Worm (Caenorhabditis elegans): ENCODE measurements around the gene C01F6.14.

The C01F6.14 gene

DNA sequence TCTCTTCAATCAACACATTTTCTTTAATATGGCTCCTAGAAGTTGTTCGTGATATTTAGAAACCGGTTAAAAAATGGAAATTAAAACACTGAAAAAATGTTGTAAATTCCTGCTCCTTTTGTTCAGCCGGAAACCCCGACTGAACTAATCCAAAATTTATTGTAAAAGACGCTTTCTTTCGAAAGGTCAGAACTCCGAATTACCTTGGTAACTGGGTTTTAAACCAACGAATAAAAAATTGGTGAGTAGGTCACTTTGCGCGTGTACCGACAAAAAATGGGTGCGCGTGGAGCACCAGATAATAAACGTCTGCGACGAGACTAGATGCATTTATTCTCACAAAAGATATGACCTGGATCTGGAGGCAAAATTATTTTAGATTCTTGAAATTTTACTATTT is 26.7 kb upstream of the C01F6.14 start (continued):
- no peak for TF ChIP-seq R02D3.7 (tag; optimal IDR thresholded peaks at IDR 0.05)
- no peak for TF ChIP-seq zip-2 (tag; optimal IDR thresholded peaks at IDR 0.05)
- no peak for TF ChIP-seq zfp-2 (tag; optimal IDR thresholded peaks at IDR 0.05)
- no peak for TF ChIP-seq rbr-2 (tag; optimal IDR thresholded peaks at IDR 0.05)
- 0 out of 2 replicates have a peak, but pooled peaks have one; percentile 27 for TF ChIP-seq zfp-3 (GFP tag; conservative IDR thresholded peaks at IDR 0.05)
- no peak for TF ChIP-seq lir-3 (tag; optimal IDR thresholded peaks at IDR 0.05)
- TF ChIP-seq Y48G9A.11 (GFP tag; IDR thresholded peaks at IDR 0.05): peak; percentile 57
- no peak for TF ChIP-seq lin-29 (GFP tag; IDR thresholded peaks at IDR 0.05)
- peak; percentile 88 for TF ChIP-seq snpc-1.2 (GFP tag; IDR thresholded peaks at IDR 0.05)
- TF ChIP-seq nhr-102 (tag; optimal IDR thresholded peaks at IDR 0.05): peak; percentile 30

DNA sequence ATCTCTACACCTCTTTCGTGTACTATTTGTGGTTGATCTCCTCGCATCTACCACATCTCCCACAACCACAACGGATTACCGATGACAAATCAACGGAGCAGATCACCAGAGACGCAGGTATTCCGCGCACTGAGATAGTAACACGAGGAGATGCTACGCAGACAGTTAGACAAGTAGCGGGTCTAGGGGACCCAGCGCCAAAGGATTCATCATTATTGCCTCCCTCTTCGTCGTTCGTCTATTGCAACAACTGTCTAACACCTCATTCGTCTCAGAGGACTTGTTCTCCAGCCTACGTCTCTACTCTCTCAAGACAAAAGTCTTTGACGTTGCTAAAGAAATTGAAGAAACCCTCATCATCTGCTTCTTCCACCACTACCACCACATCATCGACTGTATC is 17.6 kb upstream of the C01F6.14 start:
- 0 out of 2 replicates have a peak, but pooled peaks have one; percentile 41 for TF ChIP-seq hmg-1.1 (GFP tag; IDR thresholded peaks at IDR 0.05)
- TF ChIP-seq hif-1 (tag; optimal IDR thresholded peaks at IDR 0.05): peak in 1 of 2 experiments; percentile 23
- no peak for TF ChIP-seq Y48G9A.11 (GFP tag; IDR thresholded peaks at IDR 0.05)
- TF ChIP-seq mxl-3 (GFP tag; optimal IDR thresholded peaks at IDR 0.05): peak; percentile 67
- no peak for TF ChIP-seq cey-2 (tag; optimal IDR thresholded peaks at IDR 0.05; ENCODE audit: borderline replicate concordance, insufficient read depth)
- no peak for TF ChIP-seq set-16 (GFP tag; IDR thresholded peaks at IDR 0.05)
- peak; percentile 51 for TF ChIP-seq nhr-25 (tag; optimal IDR thresholded peaks at IDR 0.05; ENCODE audit: borderline replicate concordance, insufficient read depth)
- TF ChIP-seq aha-1 (tag): peak; percentile 81
- TF ChIP-seq skn-1 (tag; optimal IDR thresholded peaks at IDR 0.05): no peak
- TF ChIP-seq daf-12 (tag; optimal IDR thresholded peaks at IDR 0.05): no peak
- TF ChIP-seq rbr-2 (tag; optimal IDR thresholded peaks at IDR 0.05): no peak
- no peak for TF ChIP-seq Y105C5A.15 (GFP tag; IDR thresholded peaks at IDR 0.05)
- TF ChIP-seq mdt-29 (GFP tag; IDR thresholded peaks at IDR 0.05): no peak
- peak; percentile 74 for TF ChIP-seq nhr-28 (tag; optimal IDR thresholded peaks at IDR 0.05)
- no peak for TF ChIP-seq gei-8 (GFP tag; optimal IDR thresholded peaks at IDR 0.05)
- peak; percentile 62 to 84 for TF ChIP-seq mdl-1 (tag; optimal IDR thresholded peaks at IDR 0.05)
- no peak for TF ChIP-seq ceh-44 (GFP tag; IDR thresholded peaks at IDR 0.05)
- no peak for TF ChIP-seq zip-2 (tag; optimal IDR thresholded peaks at IDR 0.05)
- TF ChIP-seq ceh-32 (tag; optimal IDR thresholded peaks at IDR 0.05; ENCODE audit: poor library complexity): no peak
- TF ChIP-seq madf-9 (GFP tag; conservative IDR thresholded peaks at IDR 0.05): no peak
- no peak for TF ChIP-seq fkh-10 (GFP tag; optimal IDR thresholded peaks at IDR 0.05)
- TF ChIP-seq zag-1 (tag; optimal IDR thresholded peaks at IDR 0.05): no peak
- no peak for TF ChIP-seq ceh-28 (tag; optimal IDR thresholded peaks at IDR 0.05)
- no peak for TF ChIP-seq ZK546.5 (tag; optimal IDR thresholded peaks at IDR 0.05)
- TF ChIP-seq mep-1 (tag; optimal IDR thresholded peaks at IDR 0.05): peak; percentile 58
- no peak for TF ChIP-seq nhr-42 (GFP tag; IDR thresholded peaks at IDR 0.05)
- no peak for TF ChIP-seq madf-5 (GFP tag; IDR thresholded peaks at IDR 0.05)
- TF ChIP-seq dmd-8 (GFP tag; IDR thresholded peaks at IDR 0.05): no peak
- no peak for TF ChIP-seq aly-2 (tag; optimal IDR thresholded peaks at IDR 0.05)
- peak; percentile 72 for TF ChIP-seq hlh-30 (tag; optimal IDR thresholded peaks at IDR 0.05; ENCODE audit: insufficient read depth)
- TF ChIP-seq daf-16 (GFP tag; optimal IDR thresholded peaks at IDR 0.05): no peak
- no peak for TF ChIP-seq daf-16 (tag; optimal IDR thresholded peaks at IDR 0.05)
- no peak for TF ChIP-seq lin-15B (tag; optimal IDR thresholded peaks at IDR 0.05)
- TF ChIP-seq hlh-11 (tag; optimal IDR thresholded peaks at IDR 0.05): peak; percentile 56
